Fruit fly (Drosophila melanogaster) whole organism: ENCODE data around the gene CG4686.

ENCODE experiments used
- CG8478 ChIP-seq: fragments of >200 bp; optimal IDR thresholded peaks from 2 replicates; lab custom pipeline; 2018; ENCODE audit warnings: inconsistent platforms
- Dll ChIP-seq: fragments of >200 bp; optimal IDR thresholded peaks from 2 replicates; lab custom pipeline; 2017
- EcR ChIP-seq, 2 experiments: fragments of >200 bp; optimal IDR thresholded peaks; 2 replicates each; lab custom pipeline; 2017; ENCODE audit warnings: missing biosample characterization in 2 of 2, missing genetic modification characterization in 2 of 2, missing genetic modification reagents in 2 of 2
- pan ChIP-seq: fragments of >200 bp; optimal IDR thresholded peaks from 2 replicates; lab custom pipeline; 2017
- psq ChIP-seq: fragments of >200 bp; optimal IDR thresholded peaks from 2 replicates; lab custom pipeline; 2017
- usp ChIP-seq: fragments of >200 bp; optimal IDR thresholded peaks from 2 replicates; lab custom pipeline; 2017; ENCODE audit warnings: missing biosample characterization, missing genetic modification characterization, mixed read lengths

CG4686 gene

DNA sequence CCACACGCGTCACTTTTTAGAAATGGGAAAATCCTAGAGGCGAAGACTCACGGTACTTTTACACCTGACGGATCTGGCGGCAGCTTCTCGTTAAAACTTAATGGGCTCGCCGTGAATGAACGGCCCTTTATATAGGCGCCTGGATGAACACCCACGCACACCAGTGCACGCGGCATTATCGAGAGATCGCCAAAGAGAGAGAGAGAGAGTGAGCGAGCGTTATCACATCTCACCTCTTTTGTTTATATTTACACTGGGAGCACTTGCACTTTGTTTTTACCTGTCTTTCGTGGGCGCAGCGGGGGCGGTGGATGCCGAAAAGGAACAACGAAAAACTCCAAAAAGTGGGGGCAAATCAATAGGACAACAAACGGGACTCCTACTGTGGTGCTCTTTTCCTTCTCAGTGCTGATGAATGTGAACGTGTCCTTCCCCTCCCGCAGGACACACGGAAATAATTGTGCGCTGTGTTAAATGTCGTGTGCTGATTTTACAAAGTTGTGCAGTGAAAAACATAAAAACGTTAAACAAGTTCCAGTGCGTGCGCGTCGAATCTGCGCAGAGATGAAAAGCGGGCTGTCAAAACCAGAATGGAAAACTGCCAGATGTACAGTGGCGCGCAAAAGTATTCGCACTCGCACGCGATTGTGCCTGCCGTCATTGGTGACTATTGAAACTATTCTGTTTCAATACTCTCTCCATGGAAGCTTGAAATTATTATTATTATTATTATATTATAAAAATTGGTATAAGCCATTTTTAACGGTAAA is 11.0 kb downstream of the CG4686 start, which contains the start of gene Mrp5:
Gene Mrp5 (minus strand): TSS at position 561 of the 770 bp plus-strand sequence.
- TF ChIP-seq usp (no peak), Dll (peak; percentile 75), CG8478 (lab: Kevin White, UChicago) (no peak), psq (no peak), EcR (GFP tag; optimal IDR thresholded peaks at IDR 0.05; lab: Kevin White, UChicago) (no peak), pan (lab: Kevin White, UChicago) (no peak)

DNA sequence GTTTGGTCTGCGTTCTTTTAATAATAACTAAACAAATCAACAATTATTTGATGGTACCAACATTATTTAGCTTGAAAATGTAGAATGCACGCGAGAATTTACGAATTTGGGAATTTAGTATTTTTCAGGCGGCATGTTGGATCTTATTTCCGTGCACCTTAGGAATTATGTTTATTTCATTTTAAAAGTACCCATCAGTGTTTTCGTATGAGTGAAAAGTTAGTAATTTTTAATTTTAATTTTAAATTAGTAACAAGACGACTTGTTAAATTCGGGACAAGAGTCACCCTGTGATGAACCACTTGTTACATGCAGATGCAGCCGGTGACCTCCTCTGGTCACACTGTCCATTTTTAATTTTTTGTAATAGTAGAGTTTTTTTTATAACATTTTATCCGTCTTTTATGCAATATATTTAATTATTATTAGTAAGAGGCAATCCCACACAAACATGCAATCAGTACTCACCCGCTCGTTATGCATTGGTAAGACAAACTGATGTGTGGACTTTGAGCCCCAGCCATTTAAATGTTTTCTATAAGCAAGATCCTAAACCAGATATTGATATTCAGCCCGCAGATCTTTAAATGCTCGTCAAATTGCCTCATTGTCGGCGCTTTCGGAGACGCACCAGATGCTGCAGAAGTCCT is 13.3 kb downstream of the CG4686 start, which contains the start of the genes CG17186 and Arc42:
Gene CG17186 (minus strand): TSS at position 88 of the 650 bp plus-strand sequence.
Gene Arc42 (plus strand): TSS at position 311 of the 650 bp plus-strand sequence.
- TF ChIP-seq Dll (no peak), usp (no peak), pan (lab: Kevin White, UChicago) (no peak), psq (no peak)

- TF ChIP-seq pan (lab: Kevin White, UChicago) (no peak), EcR (GFP tag; optimal IDR thresholded peaks at IDR 0.05; lab: Kevin White, UChicago) (no peak), Dll (no peak), usp (no peak), CG8478 (lab: Kevin White, UChicago) (no peak), psq (no peak)
Observed at dm6 chr3R:19879470-19880052, 15.3 kb downstream of the CG4686 start, which contains the start of gene Ask1. TSS of gene Ask1 (plus strand) at chr3R:19879719.

- TF ChIP-seq usp (no peak), EcR (GFP tag; optimal IDR thresholded peaks at IDR 0.05; lab: Kevin White, UChicago) (no peak), psq (no peak), pan (lab: Kevin White, UChicago) (no peak), Dll (no peak), CG8478 (lab: Kevin White, UChicago) (no peak)
Observed at dm6 chr3R:19880431-19880939, 16.2 kb downstream of the CG4686 start.

DNA sequence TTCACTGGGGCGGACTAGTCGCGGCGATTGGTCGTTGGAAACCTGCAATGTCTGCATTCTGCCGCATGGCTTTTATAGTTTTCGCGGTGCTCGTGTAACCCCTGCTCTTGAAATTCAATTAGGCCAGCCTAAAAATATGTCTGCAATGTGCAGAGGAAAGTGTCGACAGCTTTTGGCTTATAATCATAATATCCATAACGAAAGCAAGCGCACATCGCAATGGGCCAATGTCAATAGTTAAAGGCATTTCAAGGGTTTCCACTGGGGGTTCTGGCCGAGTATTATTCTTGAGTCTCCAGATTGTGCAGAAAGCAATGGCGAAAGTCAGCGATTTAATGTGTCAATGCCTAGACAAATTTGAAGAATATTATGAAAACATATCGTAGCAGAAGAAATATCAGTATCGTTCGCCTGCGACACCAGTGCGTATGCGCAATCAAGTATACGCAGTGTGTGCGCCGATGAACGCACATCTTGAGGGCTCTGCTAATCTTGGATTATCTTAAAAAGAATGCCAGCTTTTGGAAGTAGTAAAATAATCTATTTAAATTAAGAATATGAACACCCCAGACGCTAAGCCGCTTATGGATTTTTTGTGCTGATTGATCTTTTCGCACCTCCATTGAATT is 24.0 kb downstream of the CG4686 start, which contains the start of gene ninaE:
Gene ninaE (minus strand): TSS at position 51 of the 629 bp plus-strand sequence.
- TF ChIP-seq CG8478 (lab: Kevin White, UChicago) (no peak), Dll (no peak), psq (no peak), usp (no peak), EcR (GFP tag; optimal IDR thresholded peaks at IDR 0.05; lab: Kevin White, UChicago) (no peak), pan (lab: Kevin White, UChicago) (no peak)

DNA sequence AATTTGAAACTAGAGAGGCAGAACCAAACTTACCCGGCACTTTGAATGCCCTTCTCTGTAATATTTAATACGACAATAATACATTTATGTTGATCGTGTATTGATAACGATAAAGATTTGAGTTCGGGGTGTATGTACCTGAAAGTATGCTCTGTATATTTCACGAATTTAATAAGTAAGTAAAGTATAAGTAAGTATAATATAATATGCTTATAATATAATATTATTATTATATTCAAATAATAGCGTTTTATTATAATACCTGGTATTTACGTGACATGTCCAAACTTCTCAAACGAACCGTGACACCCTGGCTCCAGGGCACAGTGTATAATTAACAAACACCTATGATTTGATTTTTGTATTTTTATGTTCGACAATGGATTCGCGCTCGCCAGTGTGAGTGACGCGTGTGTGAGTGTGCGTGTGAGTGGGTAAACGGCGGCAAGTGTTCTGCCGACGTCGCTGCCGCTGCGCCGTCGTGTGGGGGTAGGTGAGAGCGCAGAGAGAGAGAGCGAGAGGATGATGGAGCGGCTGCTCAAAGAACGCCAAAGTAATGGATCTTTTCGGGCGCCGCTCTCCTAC is 25.4 kb downstream of the CG4686 start:
- TF ChIP-seq CG8478 (lab: Kevin White, UChicago), result no peak
- peak; percentile 82 for TF ChIP-seq Dll

- no peak for TF ChIP-seq CG8478 (lab: Kevin White, UChicago)
- no peak for TF ChIP-seq usp
- no peak for TF ChIP-seq Dll
- TF ChIP-seq EcR (GFP tag; optimal IDR thresholded peaks at IDR 0.05; lab: Kevin White, UChicago), result no peak
- no peak for TF ChIP-seq pan (lab: Kevin White, UChicago)
- no peak for TF ChIP-seq psq
Observed at dm6 chr3R:19890340-19890998, 26.2 kb downstream of the CG4686 start, which contains the start of gene CG4733. TSS of gene CG4733 (plus strand) at chr3R:19890689.

DNA sequence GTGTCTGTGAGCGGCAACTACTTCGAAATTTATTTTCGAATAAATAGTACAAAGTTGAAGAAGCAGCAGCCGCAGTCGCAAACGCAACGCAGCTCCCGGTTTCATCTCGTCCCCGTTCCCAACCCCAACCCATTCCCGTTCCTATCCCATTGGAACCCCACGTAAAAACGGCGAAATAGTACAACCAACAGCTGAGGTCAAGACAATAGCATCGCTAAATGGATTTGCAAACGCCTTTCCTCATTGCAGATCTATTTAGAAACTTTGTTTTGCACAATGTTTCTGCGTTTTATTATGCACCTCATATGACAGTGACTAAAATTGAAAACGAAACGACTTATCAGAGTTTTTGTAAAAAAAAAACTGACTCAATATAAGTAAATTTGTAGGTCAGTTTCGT is 27.1 kb downstream of the CG4686 start:
- TF ChIP-seq EcR (GFP tag; optimal IDR thresholded peaks at IDR 0.05; lab: Kevin White, UChicago) (no peak), Dll (no peak), CG8478 (lab: Kevin White, UChicago) (no peak), psq (no peak), usp (no peak)

DNA sequence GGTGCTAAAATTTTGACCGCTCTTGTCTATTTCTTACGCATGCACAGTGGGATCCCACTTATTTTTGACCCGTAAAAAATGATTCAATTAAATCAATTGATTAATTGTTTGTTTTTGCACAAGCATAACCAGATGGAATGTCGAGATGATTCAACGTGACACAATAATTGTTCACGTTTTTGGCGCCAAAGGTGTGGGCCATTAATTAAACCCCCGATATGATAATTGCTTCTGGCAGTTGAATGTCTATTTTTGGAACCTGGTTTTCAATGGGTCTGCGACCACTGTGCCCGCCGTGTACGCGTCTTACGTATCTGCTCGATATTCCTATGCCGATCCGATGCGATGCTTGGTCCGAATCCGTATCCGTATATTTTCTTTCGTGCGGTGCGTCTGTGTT is 27.8 kb downstream of the CG4686 start:
- TF ChIP-seq Dll (no peak), usp (no peak), pan (lab: Kevin White, UChicago) (no peak), CG8478 (lab: Kevin White, UChicago) (no peak), psq (no peak), EcR (GFP tag; optimal IDR thresholded peaks at IDR 0.05; lab: Kevin White, UChicago) (no peak)

dm6 chr3R:19895305-19895704 is 31.0 kb downstream of the CG4686 start:
- TF ChIP-seq pan (lab: Kevin White, UChicago) (no peak), EcR (GFP tag; optimal IDR thresholded peaks at IDR 0.05; lab: Kevin White, UChicago) (no peak), Dll (no peak), CG8478 (lab: Kevin White, UChicago) (no peak), psq (no peak), usp (no peak)

DNA sequence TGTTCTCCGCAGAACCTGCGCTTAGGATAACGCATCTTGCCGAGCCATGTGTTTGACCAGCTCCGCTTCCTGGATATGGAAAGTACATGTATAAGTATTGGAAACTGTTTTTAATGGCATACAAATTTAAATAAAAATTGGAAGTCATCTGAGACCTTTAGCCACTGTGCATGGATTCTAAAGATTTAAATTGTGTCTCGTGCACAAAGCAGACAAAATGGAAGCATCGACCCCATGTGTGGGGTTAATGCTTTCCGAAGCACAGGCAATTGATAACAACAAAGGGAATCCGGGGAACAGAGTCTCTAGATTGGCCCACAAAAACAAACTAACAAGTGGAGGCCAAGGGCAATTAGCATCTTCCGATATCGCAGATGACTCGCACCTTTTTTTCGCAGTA is 37.4 kb downstream of the CG4686 start:
- TF ChIP-seq pan (lab: Kevin White, UChicago) (no peak), usp (no peak)
